Worm (Caenorhabditis elegans) whole organism, early embryonic: Measurements from ENCODE around the gene F57A10.4.
"Not testable (repeated sequence)": the region's sequence is repeated elsewhere in the genome, so short reads cannot be mapped to it uniquely, and the experiment has no call there.

Source experiments
- B0310.2 ChIP-seq: sonication (generic microtip); optimal IDR thresholded peaks from 2 replicates; lab custom pipeline; 2016; ENCODE audit warnings: mild to moderate bottlenecking, missing genetic modification characterization, missing compliant biosample characterization
- F13C5.2 ChIP-seq: sonication (generic microtip); optimal IDR thresholded peaks from 2 replicates; lab custom pipeline; 2017; ENCODE audit warnings: mild to moderate bottlenecking, missing genetic modification characterization, inconsistent platforms, missing compliant biosample characterization
- aly-1 ChIP-seq: sonication (generic microtip); optimal IDR thresholded peaks from 2 replicates; lab custom pipeline; 2016; ENCODE audit warnings: missing genetic modification characterization, missing compliant biosample characterization
- ama-1 ChIP-seq: fragments of 150-350 bp; optimal IDR thresholded peaks from 2 replicates; lab custom pipeline; 2014
- ceh-13 ChIP-seq: fragments of 200-800 bp; sonication (Bioruptor generic); optimal IDR thresholded peaks from 2 replicates; lab custom pipeline; 2018; ENCODE audit warnings: mild to moderate bottlenecking, missing genetic modification characterization, missing compliant biosample characterization
- ets-7 ChIP-seq: sonication (generic microtip); optimal IDR thresholded peaks from 2 replicates; lab custom pipeline; 2016; ENCODE audit warnings: missing genotype, missing genetic modification characterization, missing compliant biosample characterization
- flt-1 ChIP-seq: fragments of 200-800 bp; sonication (Bioruptor generic); IDR thresholded peaks from 2 replicates; pipeline ENCODE4 v1.3.6; 2022; ENCODE audit warnings: missing genetic modification characterization, missing compliant biosample characterization
- hmbx-1 ChIP-seq: sonication (generic microtip); optimal IDR thresholded peaks from 2 replicates; lab custom pipeline; 2016; ENCODE audit warnings: mild to moderate bottlenecking, missing genetic modification characterization, missing compliant biosample characterization
- hmg-4 ChIP-seq: fragments of 200-800 bp; sonication (Bioruptor generic); optimal IDR thresholded peaks from 2 replicates; lab custom pipeline; 2018; ENCODE audit warnings: mild to moderate bottlenecking, missing genetic modification characterization, missing compliant biosample characterization
- scrt-1 ChIP-seq: fragments of 200-800 bp; sonication (Bioruptor generic); IDR thresholded peaks from 2 replicates; pipeline ENCODE4 v1.3.6; 2022; ENCODE audit warnings: missing genetic modification characterization, missing compliant biosample characterization
- sea-1 ChIP-seq: fragments of 200-800 bp; sonication (Bioruptor generic); conservative IDR thresholded peaks from 2 replicates; pipeline ENCODE4 v1.3.6; 2022; ENCODE audit warnings: missing genetic modification characterization, missing compliant biosample characterization
- tbx-11 ChIP-seq: fragments of 200-800 bp; sonication (Bioruptor generic); IDR thresholded peaks from 2 replicates; pipeline ENCODE4 v1.3.6; 2022; ENCODE audit warnings: missing genetic modification characterization, missing compliant biosample characterization
- tbx-37 ChIP-seq: fragments of 200-800 bp; sonication (Bioruptor generic); conservative IDR thresholded peaks from 2 replicates; pipeline ENCODE4 v1.3.6; 2022; ENCODE audit warnings: missing genetic modification reagents, missing genetic modification characterization, missing compliant biosample characterization

ce11 chrV:15803079-15803478, 33.8 kb downstream of the F57A10.4 start, which contains the start of gene srd-27:
- not testable (repeated sequence) for TF ChIP-seq ama-1 (lab: Kevin White, UChicago); ceh-13 (GFP tag; lab: Kevin White, UChicago); F13C5.2; B0310.2; tbx-37 (GFP tag; lab: Robert Waterston, UW); flt-1; ets-7 (tag; lab: Kevin White, UChicago); scrt-1 (GFP tag; lab: Robert Waterston, UW); tbx-11 (GFP tag; lab: Robert Waterston, UW); sea-1; aly-1 (tag; lab: Kevin White, UChicago); hmg-4 (GFP tag; lab: Kevin White, UChicago); hmbx-1 (tag; lab: Kevin White, UChicago)
